Worm (Caenorhabditis elegans): ENCODE measurements around the gene Y57G11B.2.

The Y57G11B.2 gene

DNA sequence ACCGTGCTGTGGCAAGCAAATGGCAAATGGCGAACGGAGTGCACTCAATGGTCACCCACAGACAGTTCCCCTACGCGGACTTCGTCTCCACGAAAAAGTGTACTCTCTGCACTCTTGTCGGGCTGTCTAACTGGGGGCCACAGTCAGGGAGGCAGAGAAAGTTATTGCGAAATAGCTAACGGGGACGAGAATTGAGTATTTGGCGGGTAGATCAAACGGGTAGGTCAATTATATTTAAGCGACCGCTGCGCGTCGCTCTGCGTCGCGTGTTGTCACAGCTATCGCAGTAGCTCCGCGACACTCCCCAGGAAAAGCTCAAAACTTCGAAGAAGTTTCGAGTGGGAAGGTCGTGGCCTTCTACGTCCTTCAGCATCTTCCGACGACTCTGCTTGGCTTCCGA is 32.8 kb upstream of the Y57G11B.2 start:
- TF ChIP-seq pros-1 (tag; optimal IDR thresholded peaks at IDR 0.05): no peak
- no peak for TF ChIP-seq ttx-3 (tag; optimal IDR thresholded peaks at IDR 0.05)
- TF ChIP-seq sox-4 (tag; optimal IDR thresholded peaks at IDR 0.05): no peak
- TF ChIP-seq hlh-13 (GFP tag; optimal IDR thresholded peaks at IDR 0.05): no peak
- no peak for TF ChIP-seq ama-1 (optimal IDR thresholded peaks at IDR 0.05)
- no peak for TF ChIP-seq ceh-19 (GFP tag; optimal IDR thresholded peaks at IDR 0.05)
- TF ChIP-seq ceh-31 (tag; optimal IDR thresholded peaks at IDR 0.05): no peak
- no peak for TF ChIP-seq ahr-1 (tag; optimal IDR thresholded peaks at IDR 0.05)
- no peak for TF ChIP-seq gmeb-2 (tag; optimal IDR thresholded peaks at IDR 0.05)
- TF ChIP-seq hlh-30 (tag; optimal IDR thresholded peaks at IDR 0.05; ENCODE audit: insufficient read depth): no peak
- TF ChIP-seq tbx-7 (tag; optimal IDR thresholded peaks at IDR 0.05): no peak
- no peak for TF ChIP-seq pag-3 (tag; optimal IDR thresholded peaks at IDR 0.05; ENCODE audit: borderline replicate concordance)
- no peak for TF ChIP-seq nhr-11 (tag; optimal IDR thresholded peaks at IDR 0.05)
- no peak for TF ChIP-seq fax-1 (tag; optimal IDR thresholded peaks at IDR 0.05)
- TF ChIP-seq ztf-16 (tag; optimal IDR thresholded peaks at IDR 0.05): no peak
- TF ChIP-seq ceh-6 (GFP tag; optimal IDR thresholded peaks at IDR 0.05): no peak
- no peak for TF ChIP-seq ceh-24 (tag; optimal IDR thresholded peaks at IDR 0.05)
- no peak for TF ChIP-seq pat-9 (tag; optimal IDR thresholded peaks at IDR 0.05)
- TF ChIP-seq fkh-6 (tag; optimal IDR thresholded peaks at IDR 0.05): no peak

- TF ChIP-seq ceh-19 (GFP tag; optimal IDR thresholded peaks at IDR 0.05) (no peak), F13H6.1 (tag; optimal IDR thresholded peaks at IDR 0.05) (no peak), nhr-11 (tag; optimal IDR thresholded peaks at IDR 0.05) (no peak), ztf-16 (tag; optimal IDR thresholded peaks at IDR 0.05) (no peak), fkh-10 (GFP tag; optimal IDR thresholded peaks at IDR 0.05) (no peak), ceh-18 (tag; optimal IDR thresholded peaks at IDR 0.05) (no peak), pros-1 (tag; optimal IDR thresholded peaks at IDR 0.05) (no peak), hlh-15 (tag; optimal IDR thresholded peaks at IDR 0.05) (no peak), pag-3 (tag; optimal IDR thresholded peaks at IDR 0.05; ENCODE audit: borderline replicate concordance) (no peak)
Measured at ce11 chrIV:14534967-14535366, 30.2 kb upstream of the Y57G11B.2 start, which contains the start of gene T27E7.4. TSS of gene T27E7.4 (minus strand) at chrIV:14535067.

DNA sequence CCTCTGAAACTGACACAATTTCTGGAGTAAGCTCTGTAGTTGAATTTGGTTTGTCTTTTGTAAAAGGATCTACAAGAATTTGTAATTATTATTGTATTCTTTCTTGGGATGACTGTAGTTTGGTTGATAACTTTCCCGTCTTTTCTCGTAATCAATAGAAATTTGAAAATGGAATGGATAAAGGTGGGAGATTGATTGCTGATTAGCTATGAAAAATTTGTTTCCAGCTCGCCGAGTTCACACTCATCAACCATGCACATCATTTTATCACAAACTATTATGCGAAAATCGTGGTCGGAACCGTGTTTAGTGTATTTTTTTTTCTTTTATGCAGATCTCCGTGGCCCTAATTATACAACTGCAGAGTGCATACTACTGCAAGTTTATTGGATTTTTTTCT is 28.3 kb upstream of the Y57G11B.2 start, which contains the start of gene T27E7.5:
TSS of gene T27E7.5 (plus strand) at position 253 of the 400 bp plus-strand sequence.
- no peak for TF ChIP-seq ceh-14 (tag; optimal IDR thresholded peaks at IDR 0.05)

ce11 chrIV:14542517-14542916 is 22.6 kb upstream of the Y57G11B.2 start, which contains the start of gene pals-29:
TSS of gene pals-29 (minus strand) at chrIV:14542617.
- no peak for TF ChIP-seq pha-4 (tag; optimal IDR thresholded peaks at IDR 0.05)
- no peak for TF ChIP-seq unc-42 (tag; optimal IDR thresholded peaks at IDR 0.05)
- no peak for TF ChIP-seq hlh-6 (tag; optimal IDR thresholded peaks at IDR 0.05)
- TF ChIP-seq dve-1 (tag; optimal IDR thresholded peaks at IDR 0.05): no peak
- TF ChIP-seq elt-4 (tag; optimal IDR thresholded peaks at IDR 0.05): no peak
- no peak for TF ChIP-seq zip-5 (tag; optimal IDR thresholded peaks at IDR 0.05)
- no peak for TF ChIP-seq eyg-1 (tag; optimal IDR thresholded peaks at IDR 0.05)
- no peak for TF ChIP-seq elt-2 (tag; optimal IDR thresholded peaks at IDR 0.05)
- no peak for TF ChIP-seq ahr-1 (tag; optimal IDR thresholded peaks at IDR 0.05)
- TF ChIP-seq T23F11.4 (GFP tag; optimal IDR thresholded peaks at IDR 0.05): no peak
- no peak for TF ChIP-seq ceh-18 (tag; optimal IDR thresholded peaks at IDR 0.05)
- TF ChIP-seq ama-1 (optimal IDR thresholded peaks at IDR 0.05): no peak
- no peak for TF ChIP-seq nhr-11 (tag; optimal IDR thresholded peaks at IDR 0.05)

DNA sequence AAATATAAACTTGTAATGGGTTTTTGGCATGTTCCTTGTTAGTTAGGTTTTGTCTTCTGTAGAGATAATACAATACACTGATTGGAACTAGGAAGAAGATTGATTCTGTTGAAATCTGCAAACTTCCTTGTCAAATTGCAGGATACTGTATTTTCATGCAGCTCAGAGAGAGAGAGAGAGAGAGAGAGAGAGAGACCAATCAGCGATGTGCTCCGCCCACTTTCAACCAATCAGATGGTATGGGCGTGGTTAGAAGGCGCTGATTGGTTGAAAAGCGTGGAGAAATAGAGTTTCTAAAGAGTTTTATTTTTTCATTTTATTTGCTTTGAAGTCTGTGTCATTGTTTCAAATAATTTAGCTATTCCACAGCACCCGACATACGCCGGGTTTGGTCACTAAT is 17.9 kb upstream of the Y57G11B.2 start:
- TF ChIP-seq nfya-1 (tag; optimal IDR thresholded peaks at IDR 0.05) (peak; percentile 93), T23F11.4 (GFP tag; optimal IDR thresholded peaks at IDR 0.05) (no peak), ceh-30 (tag; optimal IDR thresholded peaks at IDR 0.05) (no peak)
